Fruit fly (Drosophila melanogaster): ENCODE measurements around the gene CG42827.

DNA sequence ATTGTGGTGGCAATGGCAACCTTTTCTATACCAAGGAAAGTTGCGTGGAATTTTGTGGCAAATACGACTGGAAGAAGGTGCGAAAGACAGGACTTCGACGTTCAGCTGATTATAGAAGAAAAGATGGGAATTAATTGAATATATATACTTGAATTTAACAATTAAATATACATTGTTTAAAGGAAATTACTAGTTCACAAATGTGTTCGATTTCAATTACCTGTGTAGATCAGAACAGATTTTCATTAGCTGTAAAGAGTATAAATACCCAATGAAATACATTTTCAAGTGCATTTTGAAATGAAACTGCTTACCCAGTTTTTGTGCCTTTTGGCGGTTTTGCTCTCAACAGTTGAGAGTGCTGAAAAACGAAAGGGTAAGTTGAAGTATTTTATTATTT lies 679 bp downstream of the CG42827 start, which contains the start of gene CG42828:
- TF ChIP-seq CG7368 (GFP tag; optimal IDR thresholded peaks at IDR 0.05), result no peak
- no peak for TF ChIP-seq Hr38 (GFP tag; optimal IDR thresholded peaks at IDR 0.05)
- TF ChIP-seq spab (GFP tag; optimal IDR thresholded peaks at IDR 0.05), result no peak
